Worm (Caenorhabditis elegans) whole organism, midembryonic: ENCODE results near the gene eat-17.
A peak's percentile ranks its signal among the peaks of the same experiment; 100 is the strongest.
"Not testable (repeated sequence)": the region's sequence is repeated elsewhere in the genome, so short reads cannot be mapped to it uniquely, and the experiment has no call there.

ENCODE experiments used
- T22C8.4 ChIP-seq: fragments of 200-800 bp; sonication (Bioruptor generic); IDR thresholded peaks from 2 replicates; pipeline ENCODE4 v1.3.6; 2022; ENCODE audit warnings: missing genetic modification characterization, missing compliant biosample characterization
- cog-1 ChIP-seq: sonication (generic microtip); optimal IDR thresholded peaks from 2 replicates; lab custom pipeline; 2016; ENCODE audit warnings: missing genetic modification characterization, missing compliant biosample characterization
- flt-1 ChIP-seq: fragments of 200-800 bp; sonication (Bioruptor generic); IDR thresholded peaks from 2 replicates; pipeline ENCODE4 v1.3.6; 2022; ENCODE audit warnings: missing genetic modification characterization, missing compliant biosample characterization
- klf-2 ChIP-seq: fragments of 200-800 bp; sonication (Bioruptor generic); conservative IDR thresholded peaks from 2 replicates; pipeline ENCODE4 v1.3.6; 2022; ENCODE audit warnings: missing genetic modification reagents, missing genetic modification characterization, missing compliant biosample characterization
- med-1 ChIP-seq: sonication (generic microtip); optimal IDR thresholded peaks from 2 replicates; lab custom pipeline; 2017; ENCODE audit warnings: missing genetic modification characterization, mild to moderate bottlenecking, missing compliant biosample characterization, antibody characterized with exemption, missing genetic modification reagents; ENCODE audit not compliant: insufficient read depth
- ref-1 ChIP-seq: fragments of 200-800 bp; sonication (Bioruptor generic); conservative IDR thresholded peaks from 2 replicates; pipeline ENCODE4 v1.3.6; 2022; ENCODE audit warnings: missing genetic modification reagents, missing genetic modification characterization, missing compliant biosample characterization
- tab-1 ChIP-seq: fragments of 200-800 bp; sonication (Bioruptor generic); IDR thresholded peaks from 2 replicates; pipeline ENCODE4 v1.3.6; 2022; ENCODE audit warnings: missing genetic modification characterization, missing compliant biosample characterization
- ztf-23 ChIP-seq: fragments of 200-800 bp; sonication (Bioruptor generic); IDR thresholded peaks from 2 replicates; pipeline ENCODE4 v1.3.6; 2022; ENCODE audit warnings: missing genetic modification reagents, missing genetic modification characterization, missing compliant biosample characterization
- ztf-29 ChIP-seq: fragments of 200-800 bp; sonication (Bioruptor generic); IDR thresholded peaks from 2 replicates; pipeline ENCODE4 v1.3.6; 2022; ENCODE audit warnings: missing genetic modification reagents, missing genetic modification characterization, missing compliant biosample characterization

The eat-17 gene

DNA sequence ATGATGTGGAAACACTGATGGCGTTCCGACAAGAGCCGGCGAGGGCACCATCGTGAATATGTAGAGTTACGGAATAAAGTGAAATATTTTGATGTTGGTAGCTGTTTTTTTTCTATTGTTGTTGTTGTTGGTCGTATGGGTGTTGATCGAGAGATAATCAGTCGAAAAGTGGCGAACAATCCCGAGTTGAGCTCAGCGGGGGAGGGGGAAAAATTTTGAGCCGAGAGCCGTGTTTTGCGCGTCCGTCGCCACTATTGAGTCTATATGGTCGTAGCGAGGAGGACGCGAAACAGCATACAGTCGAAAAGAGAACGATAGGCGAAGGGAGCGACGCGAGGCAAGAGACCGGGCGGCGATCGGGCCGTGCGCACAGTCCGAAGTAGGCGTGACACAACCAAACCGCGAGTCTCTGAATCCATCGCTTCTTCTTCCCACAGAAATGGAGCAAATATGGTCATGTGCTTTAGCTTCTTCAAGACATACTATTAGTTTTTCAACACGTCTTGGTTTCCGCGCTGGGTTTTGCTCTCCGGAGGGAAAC, at the start of gene eat-17:
TSS of gene eat-17 (minus strand) at position 51 of the 541 bp plus-strand sequence.
- no peak for TF ChIP-seq med-1 (GFP tag; lab: Kevin White, UChicago)
- no peak for TF ChIP-seq ztf-29 (GFP tag; lab: Robert Waterston, UW)
- TF ChIP-seq T22C8.4 (GFP tag; lab: Robert Waterston, UW): no peak
- no peak for TF ChIP-seq ref-1 (GFP tag; lab: Robert Waterston, UW)
- no peak for TF ChIP-seq tab-1 (GFP tag; lab: Robert Waterston, UW)
- no peak for TF ChIP-seq cog-1 (tag; lab: Kevin White, UChicago)
- no peak for TF ChIP-seq klf-2 (GFP tag; lab: Robert Waterston, UW)
- TF ChIP-seq ztf-23 (GFP tag; lab: Robert Waterston, UW): no peak
- TF ChIP-seq flt-1 (GFP tag; lab: Robert Waterston, UW): no peak

DNA sequence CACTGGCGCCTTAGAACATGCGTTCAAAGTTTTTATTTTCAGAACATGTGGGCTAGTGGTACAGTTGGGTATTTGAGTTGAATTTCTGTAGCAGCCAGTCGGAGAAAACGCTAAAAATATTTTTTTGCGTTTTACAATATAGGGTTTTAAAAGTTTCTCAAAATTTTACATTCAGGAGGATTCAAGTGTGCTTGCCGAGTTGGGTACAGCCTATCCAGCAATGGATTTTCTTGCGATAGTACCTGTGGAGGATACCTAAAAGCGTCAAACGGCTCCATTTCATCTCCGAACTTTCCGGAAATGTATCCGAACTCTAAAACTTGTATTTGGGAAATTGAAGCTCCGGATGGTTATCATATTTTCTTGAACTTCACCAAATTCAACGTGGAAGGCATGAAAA, 49.5 kb upstream of the eat-17 start:
- TF ChIP-seq med-1 (GFP tag; lab: Kevin White, UChicago): no peak
- TF ChIP-seq ref-1 (GFP tag; lab: Robert Waterston, UW): no peak
- no peak for TF ChIP-seq cog-1 (tag; lab: Kevin White, UChicago)
- TF ChIP-seq flt-1 (GFP tag; lab: Robert Waterston, UW): no peak
- no peak for TF ChIP-seq klf-2 (GFP tag; lab: Robert Waterston, UW)
- no peak for TF ChIP-seq T22C8.4 (GFP tag; lab: Robert Waterston, UW)

DNA sequence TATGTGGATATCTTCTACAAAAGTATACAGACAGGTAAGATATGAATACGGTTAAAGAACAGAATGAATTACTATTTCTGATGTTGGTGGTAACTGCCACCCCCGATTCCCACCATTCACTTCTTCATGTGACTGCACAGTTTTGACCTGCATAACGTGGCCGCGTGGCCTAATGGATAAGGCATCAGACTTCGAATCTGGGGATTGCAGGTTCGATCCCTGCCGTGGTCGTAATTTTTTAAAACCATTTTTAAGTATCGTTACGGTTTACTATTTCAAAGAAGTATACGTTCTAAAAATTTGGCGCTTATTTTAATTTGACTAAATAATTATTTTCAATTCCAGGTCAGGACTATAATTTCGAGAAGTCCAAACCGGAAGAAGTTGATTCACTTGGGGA, 44.7 kb upstream of the eat-17 start:
- TF ChIP-seq ztf-29 (GFP tag; lab: Robert Waterston, UW) (no peak), flt-1 (GFP tag; lab: Robert Waterston, UW) (0 out of 2 replicates have a peak, but pooled peaks have one; percentile 37), T22C8.4 (GFP tag; lab: Robert Waterston, UW) (no peak), ref-1 (GFP tag; lab: Robert Waterston, UW) (no peak)

DNA sequence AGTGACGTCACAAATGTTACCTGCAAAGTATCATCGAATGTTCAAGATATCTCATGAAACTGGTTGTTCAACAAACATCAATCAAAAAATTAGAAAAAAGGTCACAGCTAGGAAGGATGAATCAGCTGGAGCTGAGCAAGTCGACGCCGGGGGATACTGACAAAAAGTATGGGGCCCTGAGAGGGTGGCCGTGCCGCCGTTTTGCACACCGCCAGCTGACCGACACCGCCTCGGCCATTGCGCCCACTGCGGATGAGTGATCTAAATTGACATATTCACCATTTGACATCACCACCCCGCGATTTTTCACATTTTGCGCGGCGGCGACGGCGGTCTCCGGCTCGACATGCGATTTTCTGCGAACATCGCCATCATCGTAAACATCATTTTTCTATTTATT, 40.5 kb upstream of the eat-17 start:
- TF ChIP-seq T22C8.4 (GFP tag; lab: Robert Waterston, UW) (no peak), tab-1 (GFP tag; lab: Robert Waterston, UW) (no peak), flt-1 (GFP tag; lab: Robert Waterston, UW) (no peak), cog-1 (tag; lab: Kevin White, UChicago) (no peak), klf-2 (GFP tag; lab: Robert Waterston, UW) (no peak)

DNA sequence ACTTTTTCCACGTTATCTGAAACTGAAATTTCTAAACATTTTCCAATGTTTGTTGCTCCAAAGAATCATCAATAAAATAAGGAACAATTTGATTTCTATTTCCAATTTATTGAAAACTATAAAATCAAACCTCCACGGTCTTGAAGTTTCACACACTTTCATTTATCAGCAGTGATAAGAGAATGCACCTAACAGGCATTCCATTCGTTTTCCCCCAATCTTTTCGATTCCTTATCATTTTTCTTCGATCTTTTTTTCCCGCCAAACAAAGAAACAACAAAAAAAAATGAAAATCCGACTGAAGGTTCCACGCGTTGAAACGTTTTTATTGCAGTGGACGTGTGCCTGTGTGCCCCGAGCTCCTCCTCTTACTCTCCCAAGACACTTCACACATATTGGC, 40.0 kb upstream of the eat-17 start, which contains the start of gene nas-39:
TSS of gene nas-39 (plus strand) at position 269 of the 400 bp plus-strand sequence.
- TF ChIP-seq cog-1 (tag; lab: Kevin White, UChicago): no peak
- TF ChIP-seq ztf-23 (GFP tag; lab: Robert Waterston, UW): no peak
- no peak for TF ChIP-seq ref-1 (GFP tag; lab: Robert Waterston, UW)
- no peak for TF ChIP-seq tab-1 (GFP tag; lab: Robert Waterston, UW)
- no peak for TF ChIP-seq med-1 (GFP tag; lab: Kevin White, UChicago)
- no peak for TF ChIP-seq ztf-29 (GFP tag; lab: Robert Waterston, UW)
- TF ChIP-seq T22C8.4 (GFP tag; lab: Robert Waterston, UW): no peak
- TF ChIP-seq flt-1 (GFP tag; lab: Robert Waterston, UW): no peak
- no peak for TF ChIP-seq klf-2 (GFP tag; lab: Robert Waterston, UW)

DNA sequence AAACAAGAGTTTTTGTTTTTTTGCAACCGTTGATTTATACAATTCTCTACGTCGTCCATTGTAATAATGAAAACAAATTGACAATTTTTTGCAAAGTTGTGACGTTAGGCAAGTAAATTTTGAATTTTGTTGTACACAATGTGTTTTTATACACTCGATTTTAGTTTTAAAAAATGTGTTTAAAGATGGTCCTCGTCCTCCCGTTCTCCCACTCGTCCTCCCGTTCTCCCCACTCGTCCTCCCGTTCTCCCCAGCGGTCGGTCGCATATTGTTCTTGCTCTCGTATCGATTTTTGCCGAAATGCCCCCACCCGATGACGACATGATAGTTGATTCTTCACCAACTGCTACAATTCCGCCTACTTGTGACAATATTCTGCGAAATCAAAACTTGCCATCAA, 35.0 kb upstream of the eat-17 start, which contains the start of gene F38E9.4:
TSS of gene F38E9.4 (plus strand) at position 301 of the 400 bp plus-strand sequence.
- not testable (repeated sequence) for TF ChIP-seq tab-1, T22C8.4, klf-2 (GFP tag; lab: Robert Waterston, UW)

DNA sequence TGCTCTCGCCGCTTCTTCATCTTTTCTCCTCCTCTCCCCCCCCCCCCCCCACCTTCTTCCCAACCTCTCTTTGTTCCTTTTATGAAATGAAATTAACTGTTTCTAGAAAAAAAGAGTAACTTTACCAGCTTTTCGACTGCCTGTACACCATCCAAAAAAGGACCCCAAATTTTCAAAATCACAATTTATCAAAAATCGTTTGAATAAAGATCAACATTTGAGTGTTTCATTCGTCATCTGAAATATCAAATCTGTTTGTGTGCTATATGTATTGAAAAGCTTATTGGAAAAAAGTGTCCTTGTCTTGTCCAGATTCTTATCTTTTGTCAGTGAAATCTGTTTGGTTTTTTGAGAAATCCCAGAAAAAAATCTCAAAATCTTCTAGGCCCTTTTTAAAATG, 34.5 kb upstream of the eat-17 start:
- TF ChIP-seq klf-2 (GFP tag; lab: Robert Waterston, UW) (no peak), T22C8.4 (GFP tag; lab: Robert Waterston, UW) (no peak), ztf-29 (GFP tag; lab: Robert Waterston, UW) (no peak), ztf-23 (GFP tag; lab: Robert Waterston, UW) (no peak), flt-1 (GFP tag; lab: Robert Waterston, UW) (no peak), med-1 (GFP tag; lab: Kevin White, UChicago) (no peak), cog-1 (tag; lab: Kevin White, UChicago) (no peak), ref-1 (GFP tag; lab: Robert Waterston, UW) (no peak), tab-1 (GFP tag; lab: Robert Waterston, UW) (no peak)

DNA sequence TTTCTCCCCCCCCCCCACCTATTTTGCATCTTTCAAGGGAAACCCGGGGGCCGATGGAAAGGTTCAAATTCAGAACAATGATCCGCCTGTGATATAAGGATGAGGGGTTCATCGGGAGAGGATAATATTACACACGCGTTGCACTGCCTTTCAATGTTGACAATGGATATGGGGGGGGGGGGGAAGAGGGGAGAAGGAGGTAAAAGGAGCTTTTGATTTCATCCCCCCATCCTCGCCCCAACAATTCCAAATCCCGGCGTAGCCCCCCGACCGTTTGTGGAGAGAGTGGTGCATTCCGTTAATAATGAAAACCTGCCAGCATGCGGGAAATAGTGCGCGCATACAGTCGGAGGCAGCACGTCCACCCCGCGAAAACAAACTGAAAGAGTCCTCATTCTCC, 30.5 kb upstream of the eat-17 start:
- TF ChIP-seq tab-1 (GFP tag; lab: Robert Waterston, UW) (0 out of 2 replicates have a peak, but pooled peaks have one; percentile 6), ztf-23 (GFP tag; lab: Robert Waterston, UW) (0 out of 2 replicates have a peak, but pooled peaks have one; percentile 2), cog-1 (tag; lab: Kevin White, UChicago) (no peak), ref-1 (GFP tag; lab: Robert Waterston, UW) (no peak)

DNA sequence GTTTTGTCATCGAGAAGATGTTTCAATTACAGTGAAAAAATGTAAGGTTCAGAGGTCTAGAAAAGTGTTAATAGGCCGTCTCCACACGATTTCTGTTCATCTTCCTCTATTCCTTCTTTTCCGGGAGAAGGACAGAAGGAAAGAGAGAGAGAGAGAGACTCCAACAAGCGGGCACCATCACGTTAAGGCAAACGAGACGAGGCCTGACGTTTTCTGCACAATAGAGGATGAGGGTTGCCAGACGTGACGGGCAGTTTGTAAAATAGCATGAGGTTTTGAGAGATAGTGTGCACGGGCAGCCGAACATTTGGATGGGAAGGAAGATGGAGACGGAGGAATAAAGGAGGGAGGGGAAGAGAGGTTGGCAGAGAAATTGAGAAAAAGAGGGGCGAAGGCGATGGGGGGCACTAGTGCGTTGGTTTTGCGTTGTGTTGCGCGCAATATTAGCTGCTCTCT, 29.2 kb upstream of the eat-17 start, which contains the start of gene twf-2:
TSS of gene twf-2 (plus strand) at position 405 of the 456 bp plus-strand sequence.
- TF ChIP-seq ztf-29 (GFP tag; lab: Robert Waterston, UW) (0 out of 2 replicates have a peak, but pooled peaks have one; percentile 21), klf-2 (GFP tag; lab: Robert Waterston, UW) (no peak), ztf-23 (GFP tag; lab: Robert Waterston, UW) (peak; percentile 69), cog-1 (tag; lab: Kevin White, UChicago) (peak; percentile 76), flt-1 (GFP tag; lab: Robert Waterston, UW) (peak; percentile 70)
